Worm (Caenorhabditis elegans) whole organism, L2 larva: ENCODE results near the gene C06A6.4.

Experiments
- ceh-82 ChIP-seq: fragments of 150-350 bp; optimal IDR thresholded peaks from 2 replicates; lab custom pipeline; 2014; ENCODE audit warnings: missing biosample characterization, missing genetic modification characterization
- elt-3 ChIP-seq: sonication (generic microtip); optimal IDR thresholded peaks from 2 replicates; lab custom pipeline; 2017; ENCODE audit warnings: missing biosample characterization, missing genetic modification characterization
- nhr-11 ChIP-seq: fragments of 150-350 bp; optimal IDR thresholded peaks from 2 replicates; lab custom pipeline; 2014; ENCODE audit warnings: missing biosample characterization, missing genetic modification characterization
- nhr-12 ChIP-seq: fragments of 150-350 bp; optimal IDR thresholded peaks from 2 replicates; lab custom pipeline; 2014; ENCODE audit warnings: missing biosample characterization, missing genetic modification characterization
- unc-62 ChIP-seq: fragments of 150-350 bp; optimal IDR thresholded peaks from 2 replicates; lab custom pipeline; 2014; ENCODE audit warnings: missing biosample characterization, missing genetic modification reagents, missing genetic modification characterization
- zag-1 ChIP-seq: fragments of 150-350 bp; optimal IDR thresholded peaks from 2 replicates; lab custom pipeline; 2014; ENCODE audit warnings: missing biosample characterization, missing genetic modification characterization
- ztf-11 ChIP-seq: sonication (generic microtip); optimal IDR thresholded peaks from 2 replicates; lab custom pipeline; 2017; ENCODE audit warnings: missing biosample characterization, missing genetic modification characterization

DNA sequence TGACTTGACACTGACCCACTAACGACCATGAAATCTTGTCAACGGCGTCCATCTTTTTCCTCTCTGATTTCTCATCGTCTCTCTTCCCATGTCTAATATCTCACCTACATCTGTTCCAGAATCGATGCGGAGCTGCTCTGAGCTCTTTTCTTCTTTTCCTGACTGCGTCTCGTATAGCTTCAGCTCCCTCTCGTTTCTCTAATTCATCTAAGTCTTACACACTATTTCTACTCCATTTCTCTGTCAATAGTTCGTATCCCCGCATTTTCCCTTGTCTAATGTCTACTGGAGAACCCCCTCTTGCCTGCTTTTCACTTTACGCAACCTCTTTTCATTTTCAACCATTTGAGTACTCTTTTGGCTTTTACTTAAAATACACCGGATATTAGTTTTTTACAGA lies 11.2 kb downstream of the C06A6.4 start, which contains the start of gene ric-3:
- TF ChIP-seq ceh-82 (tag; lab: Kevin White, UChicago): no peak
- TF ChIP-seq elt-3 (tag; lab: Kevin White, UChicago): no peak
- peak; percentile 75 for TF ChIP-seq zag-1 (tag; lab: Kevin White, UChicago)
- no peak for TF ChIP-seq ztf-11 (tag; lab: Kevin White, UChicago)
- TF ChIP-seq nhr-11 (tag; lab: Kevin White, UChicago): no peak
- no peak for TF ChIP-seq unc-62
- TF ChIP-seq nhr-12 (tag; lab: Kevin White, UChicago): no peak
